Worm (Caenorhabditis elegans): ENCODE results near the gene W06D11.2.

Gene W06D11.2

DNA sequence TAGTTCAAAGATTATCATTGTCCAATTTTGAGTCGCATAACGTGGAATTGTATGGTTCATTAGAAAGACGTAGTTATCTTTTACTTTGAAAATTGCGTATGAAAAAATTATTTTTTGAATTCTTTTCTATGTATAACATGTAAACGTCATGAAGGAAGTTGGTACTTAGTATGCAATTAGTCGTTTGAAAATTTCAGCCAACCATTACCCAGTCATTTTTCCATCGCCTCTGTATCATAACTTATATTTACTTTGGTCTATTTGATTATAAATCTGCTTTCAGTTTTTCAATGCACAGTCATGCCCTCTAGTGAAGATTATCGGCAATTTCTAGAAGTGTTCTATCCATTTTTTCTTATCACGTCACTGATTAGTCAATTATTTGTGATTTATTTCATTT, 29.9 kb upstream of the W06D11.2 start, which contains the start of gene srd-41:
srd-41 (plus strand) TSS at position 301 of the 400 bp plus-strand sequence.
- TF ChIP-seq M03D4.4 (tag; optimal IDR thresholded peaks at IDR 0.05) (no peak), ces-1 (GFP tag; optimal IDR thresholded peaks at IDR 0.05) (no peak), ceh-43 (GFP tag; optimal IDR thresholded peaks at IDR 0.05) (no peak), drap-1 (GFP tag; optimal IDR thresholded peaks at IDR 0.05) (no peak), nhr-28 (tag; optimal IDR thresholded peaks at IDR 0.05) (no peak), lsy-2 (tag; optimal IDR thresholded peaks at IDR 0.05) (no peak), lin-13 (tag; optimal IDR thresholded peaks at IDR 0.05) (no peak), pha-4 (tag; optimal IDR thresholded peaks at IDR 0.05) (no peak), unc-62 (GFP tag; optimal IDR thresholded peaks at IDR 0.05) (no peak), blmp-1 (tag; optimal IDR thresholded peaks at IDR 0.05) (no peak), mls-2 (tag; optimal IDR thresholded peaks at IDR 0.05) (no peak), unc-120 (tag; optimal IDR thresholded peaks at IDR 0.05; ENCODE audit: poor library complexity, severe bottlenecking) (no peak), nhr-2 (tag; optimal IDR thresholded peaks at IDR 0.05) (no peak), elt-3 (tag; optimal IDR thresholded peaks at IDR 0.05) (no peak)

DNA sequence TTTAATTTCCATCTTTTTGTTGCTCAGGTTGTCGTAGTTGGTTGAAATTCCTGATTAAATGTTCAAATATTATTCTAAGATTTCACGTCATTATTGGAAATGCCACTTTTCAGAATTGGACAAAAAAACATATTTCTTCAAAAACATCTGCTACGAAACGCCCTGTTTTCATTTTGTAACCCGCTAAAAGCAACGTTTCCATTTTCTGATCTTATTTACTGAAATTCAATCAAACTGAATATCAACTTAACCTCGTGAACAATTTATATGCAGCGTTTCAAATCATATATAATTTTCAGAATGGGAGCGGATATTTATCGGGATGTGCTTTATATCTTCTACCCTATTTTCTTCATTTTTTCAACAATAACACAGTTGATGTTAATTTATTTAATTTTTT, 26.9 kb upstream of the W06D11.2 start, which contains the start of gene srd-40:
srd-40 (plus strand) TSS at position 301 of the 400 bp plus-strand sequence.
- no peak for TF ChIP-seq hlh-1 (tag; optimal IDR thresholded peaks at IDR 0.05)
- TF ChIP-seq zip-8 (tag; optimal IDR thresholded peaks at IDR 0.05): no peak
- no peak for TF ChIP-seq elt-3 (tag; optimal IDR thresholded peaks at IDR 0.05)
- TF ChIP-seq ztf-11 (tag; optimal IDR thresholded peaks at IDR 0.05): no peak
- no peak for TF ChIP-seq mab-5 (tag; optimal IDR thresholded peaks at IDR 0.05)
- TF ChIP-seq mls-2 (tag; optimal IDR thresholded peaks at IDR 0.05): no peak
- no peak for TF ChIP-seq lin-32 (GFP tag; optimal IDR thresholded peaks at IDR 0.05)
- no peak for TF ChIP-seq unc-62 (GFP tag; optimal IDR thresholded peaks at IDR 0.05)
- TF ChIP-seq snpc-4 (tag; optimal IDR thresholded peaks at IDR 0.05): no peak
- no peak for TF ChIP-seq ceh-39 (tag; optimal IDR thresholded peaks at IDR 0.05)
- no peak for TF ChIP-seq cnd-1 (tag; optimal IDR thresholded peaks at IDR 0.05)

DNA sequence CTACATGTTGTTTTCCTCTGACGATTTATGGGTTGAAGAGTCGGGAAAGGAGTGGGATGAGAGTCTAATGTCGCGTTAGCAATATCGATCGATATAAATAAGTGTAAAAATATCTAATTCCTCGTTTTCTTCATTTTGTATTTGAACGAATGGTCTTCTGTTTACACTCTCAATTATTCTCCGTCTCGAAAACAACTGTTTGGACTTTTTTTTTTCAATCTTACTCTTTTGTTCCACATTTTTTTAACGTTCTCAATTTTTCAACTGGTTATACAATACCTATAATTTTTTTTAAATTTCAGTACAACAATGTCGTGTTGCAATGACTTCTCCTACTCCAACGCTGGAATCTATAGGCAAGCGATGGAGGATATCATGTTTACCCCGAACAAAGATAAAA, 24.8 kb upstream of the W06D11.2 start, which contains the start of gene F17A2.13:
F17A2.13 (plus strand) TSS at position 301 of the 400 bp plus-strand sequence.
- TF ChIP-seq lin-13 (tag; optimal IDR thresholded peaks at IDR 0.05) (no peak), flh-1 (GFP tag; optimal IDR thresholded peaks at IDR 0.05) (no peak), M03D4.4 (tag; optimal IDR thresholded peaks at IDR 0.05) (no peak), ceh-43 (GFP tag; optimal IDR thresholded peaks at IDR 0.05) (no peak), ces-1 (GFP tag; optimal IDR thresholded peaks at IDR 0.05) (no peak), ztf-11 (tag; optimal IDR thresholded peaks at IDR 0.05) (no peak), ceh-83 (GFP tag; optimal IDR thresholded peaks at IDR 0.05) (no peak), sem-2 (GFP tag; optimal IDR thresholded peaks at IDR 0.05) (no peak), lin-32 (GFP tag; optimal IDR thresholded peaks at IDR 0.05) (no peak), unc-120 (tag; optimal IDR thresholded peaks at IDR 0.05; ENCODE audit: poor library complexity, severe bottlenecking) (no peak), drap-1 (GFP tag; optimal IDR thresholded peaks at IDR 0.05) (no peak)

DNA sequence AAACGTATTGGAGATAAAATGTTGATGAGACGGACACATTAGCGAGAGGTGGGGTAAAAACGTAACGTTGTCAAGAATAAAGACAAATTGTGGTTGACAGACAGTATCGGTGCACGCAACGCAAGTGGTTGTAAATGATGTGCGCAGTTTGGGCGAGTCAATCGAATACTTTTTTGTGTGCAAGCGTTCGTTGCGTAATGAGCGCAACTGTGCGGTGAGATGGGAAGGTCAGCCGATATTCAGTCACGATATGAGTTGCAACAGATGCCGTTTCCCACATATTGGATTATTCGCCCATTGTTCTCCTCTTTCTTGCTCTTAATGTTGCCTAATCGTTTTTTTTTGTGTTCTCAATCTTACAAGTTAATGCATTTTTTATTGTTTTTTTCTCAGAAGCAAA, 24.2 kb upstream of the W06D11.2 start, which contains the start of gene ceh-40:
ceh-40 (minus strand) TSS at position 41 of the 400 bp plus-strand sequence.
- TF ChIP-seq nhr-2 (tag; optimal IDR thresholded peaks at IDR 0.05) (peak; percentile 74), ceh-39 (tag; optimal IDR thresholded peaks at IDR 0.05) (peak; percentile 63), unc-62 (GFP tag; optimal IDR thresholded peaks at IDR 0.05) (peak; percentile 51), zip-8 (tag; optimal IDR thresholded peaks at IDR 0.05) (peak; percentile 50), drap-1 (GFP tag; optimal IDR thresholded peaks at IDR 0.05) (no peak), lin-13 (tag; optimal IDR thresholded peaks at IDR 0.05) (no peak), cnd-1 (tag; optimal IDR thresholded peaks at IDR 0.05) (peak; percentile 36), M03D4.4 (tag; optimal IDR thresholded peaks at IDR 0.05) (no peak)

DNA sequence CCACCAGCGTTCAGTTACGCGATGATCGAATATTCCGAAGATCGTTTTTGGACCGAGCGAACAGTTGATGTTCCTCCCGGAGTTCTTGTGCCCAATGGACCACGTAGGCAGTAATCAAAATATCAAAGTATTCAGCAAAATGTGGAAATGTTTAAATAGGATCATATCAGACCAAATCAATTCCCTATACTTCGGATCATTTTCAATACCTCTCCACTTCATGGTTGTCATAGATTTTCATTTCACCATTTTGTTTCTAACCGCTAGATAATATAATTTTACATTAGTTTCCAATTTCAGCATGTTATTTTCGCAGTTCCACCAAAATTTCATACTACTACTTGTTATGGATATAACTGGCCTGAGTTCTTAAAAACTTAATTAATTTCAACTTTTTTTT, 21.0 kb upstream of the W06D11.2 start:
- TF ChIP-seq ham-2 (GFP tag; optimal IDR thresholded peaks at IDR 0.05) (no peak), mep-1 (tag; optimal IDR thresholded peaks at IDR 0.05) (no peak), nhr-12 (tag; optimal IDR thresholded peaks at IDR 0.05) (no peak), tbx-8 (GFP tag; optimal IDR thresholded peaks at IDR 0.05) (no peak), nhr-237 (tag; optimal IDR thresholded peaks at IDR 0.05) (no peak), ces-1 (GFP tag; optimal IDR thresholded peaks at IDR 0.05) (no peak), sem-2 (GFP tag; optimal IDR thresholded peaks at IDR 0.05) (no peak), mab-5 (tag; optimal IDR thresholded peaks at IDR 0.05) (no peak), snpc-4 (tag; optimal IDR thresholded peaks at IDR 0.05) (no peak), lin-13 (tag; optimal IDR thresholded peaks at IDR 0.05) (no peak), bed-3 (GFP tag; optimal IDR thresholded peaks at IDR 0.05) (no peak), unc-39 (tag; optimal IDR thresholded peaks at IDR 0.05) (no peak), drap-1 (GFP tag; optimal IDR thresholded peaks at IDR 0.05) (no peak), ceh-43 (GFP tag; optimal IDR thresholded peaks at IDR 0.05) (no peak), nhr-76 (tag; optimal IDR thresholded peaks at IDR 0.05) (no peak), cnd-1 (tag; optimal IDR thresholded peaks at IDR 0.05) (no peak), elt-1 (tag; optimal IDR thresholded peaks at IDR 0.05; ENCODE audit: borderline replicate concordance, insufficient read depth) (no peak), nhr-2 (tag; optimal IDR thresholded peaks at IDR 0.05) (no peak)
